Worm (Caenorhabditis elegans): ENCODE measurements around the gene tank-1.

ce11 chrV:1317869-1318354, 32.4 kb upstream of the tank-1 start, which contains the start of gene F16B3.3:
- no peak for TF ChIP-seq gmeb-2 (tag; optimal IDR thresholded peaks at IDR 0.05)
- TF ChIP-seq unc-86 (tag; optimal IDR thresholded peaks at IDR 0.05) = no peak

Data from whole organism, late embryonic.